Fruit fly (Drosophila melanogaster) whole organism, wandering third instar larva: ENCODE data around the gene CG8326.

Experiments used
- Abd-B ChIP-seq: fragments of >200 bp; optimal IDR thresholded peaks from 2 replicates; lab custom pipeline; 2017; ENCODE audit warnings: missing biosample characterization, missing genetic modification characterization
- Dfd ChIP-seq: fragments of >200 bp; optimal IDR thresholded peaks from 2 replicates; lab custom pipeline; 2017; ENCODE audit warnings: missing biosample characterization, missing genetic modification characterization
- Dif ChIP-seq: fragments of 200-275, 200-300 bp; sonication (Bioruptor generic); optimal IDR thresholded peaks from 2 replicates; lab custom pipeline; 2018; ENCODE audit warnings: missing biosample characterization, missing genetic modification characterization; ENCODE audit not compliant: partially characterized antibody
- Hr83 ChIP-seq: fragments of 200-300 bp; sonication (Bioruptor generic); optimal IDR thresholded peaks from 2 replicates; lab custom pipeline; 2016; ENCODE audit warnings: missing biosample characterization, mild to moderate bottlenecking, missing genetic modification characterization, moderate library complexity; ENCODE audit not compliant: poor library complexity, severe bottlenecking
- OdsH ChIP-seq: fragments of 200-800 bp; sonication (Bioruptor generic); optimal IDR thresholded peaks from 2 replicates; lab custom pipeline; 2016; ENCODE audit warnings: missing biosample characterization, mild to moderate bottlenecking, missing genetic modification characterization
- Sp1 ChIP-seq: fragments of 200-800 bp; sonication (Bioruptor generic); optimal IDR thresholded peaks from 3 replicates; lab custom pipeline; 2019; ENCODE audit warnings: missing biosample characterization, mild to moderate bottlenecking, missing genetic modification characterization, moderate library complexity
- foxo ChIP-seq, 2 experiments: fragments of 200-800 bp; sonication (Bioruptor generic); optimal IDR thresholded peaks; 2 replicates in 1 of 2; 3 replicates in 1 of 2; lab custom pipeline; 2016 to 2017; ENCODE audit warnings: missing biosample characterization in 2 of 2, missing genetic modification characterization in 2 of 2
- h ChIP-seq: fragments of 200-800 bp; sonication (Bioruptor generic); optimal IDR thresholded peaks from 3 replicates; lab custom pipeline; 2016; ENCODE audit warnings: missing biosample characterization, mild to moderate bottlenecking, missing genetic modification characterization
- jim ChIP-seq: fragments of 175-275, 200-325 bp; sonication (Bioruptor generic); optimal IDR thresholded peaks from 2 replicates; lab custom pipeline; 2016; ENCODE audit warnings: missing biosample characterization, mild to moderate bottlenecking, missing genetic modification characterization
- psq ChIP-seq: fragments of 200-800 bp; sonication (Bioruptor generic); optimal IDR thresholded peaks from 3 replicates; lab custom pipeline; 2017; ENCODE audit warnings: missing biosample characterization, mild to moderate bottlenecking, missing genetic modification characterization, moderate library complexity
- rgr ChIP-seq: fragments of 200-800 bp; sonication (Bioruptor generic); optimal IDR thresholded peaks from 3 replicates; lab custom pipeline; 2016; ENCODE audit warnings: missing biosample characterization, mild to moderate bottlenecking, missing genetic modification characterization
- tai ChIP-seq: sonication (Bioruptor generic); optimal IDR thresholded peaks from 2 replicates; lab custom pipeline; 2016; ENCODE audit warnings: missing biosample characterization, missing genetic modification characterization
- usp ChIP-seq: fragments of >200 bp; optimal IDR thresholded peaks from 2 replicates; lab custom pipeline; 2017; ENCODE audit warnings: missing biosample characterization, missing genetic modification characterization

DNA sequence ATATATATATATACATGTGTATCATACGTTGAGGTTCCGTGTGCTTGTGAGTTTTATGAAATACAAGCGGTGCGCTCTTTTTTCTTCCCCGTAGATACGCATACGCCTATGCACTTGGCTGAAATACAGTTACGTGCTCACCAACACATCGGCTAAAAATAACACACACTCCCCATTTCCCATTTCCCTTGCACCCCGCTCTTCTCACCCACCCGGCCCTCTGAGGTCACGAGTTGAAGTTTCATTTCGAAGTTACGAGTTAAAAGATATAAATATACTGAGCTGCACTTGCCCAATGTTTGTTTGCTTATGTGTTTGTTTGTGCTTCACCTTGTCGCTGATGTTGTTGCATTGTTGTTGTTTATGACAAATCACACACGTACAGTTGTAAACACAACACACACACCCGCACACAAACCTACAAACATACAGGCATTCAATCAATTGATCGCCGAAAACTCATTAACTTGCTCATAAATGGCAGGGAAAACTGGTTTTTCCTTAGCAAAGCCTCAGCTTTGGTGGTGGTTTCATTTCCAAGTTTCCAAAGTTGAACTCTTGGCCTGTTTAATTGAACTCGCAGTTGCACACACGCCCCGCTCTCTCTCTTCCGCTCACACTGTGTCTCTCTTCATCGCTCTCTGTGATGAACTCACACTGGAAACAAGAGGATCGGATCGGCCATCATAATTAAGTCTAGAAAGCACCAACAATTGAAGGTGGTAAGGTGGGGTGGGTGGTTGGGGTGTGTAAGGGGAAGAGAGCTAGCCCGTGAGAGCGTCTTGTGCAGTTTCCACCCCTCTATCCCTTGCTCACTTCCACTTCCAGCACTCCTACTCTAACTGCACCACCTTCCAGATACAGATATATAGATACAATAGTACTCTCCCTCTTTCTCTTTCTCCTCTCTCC lies 29.2 kb upstream of the CG8326 start:
- TF ChIP-seq h (no peak), tai (GFP tag; lab: Kevin White, UChicago) (no peak), Dif (GFP tag; lab: Kevin White, UChicago) (no peak), Dfd (GFP tag; lab: Kevin White, UChicago) (no peak), foxo (GFP tag; optimal IDR thresholded peaks at IDR 0.05; lab: Kevin White, UChicago) (no peak), usp (GFP tag; lab: Kevin White, UChicago) (no peak), psq (no peak), Sp1 (no peak), OdsH (GFP tag; lab: Kevin White, UChicago) (no peak), Abd-B (GFP tag; lab: Kevin White, UChicago) (no peak), Hr83 (no peak), rgr (GFP tag; lab: Kevin White, UChicago) (no peak), jim (GFP tag; lab: Kevin White, UChicago) (no peak)
